Fruit fly (Drosophila melanogaster) whole organism, pupa: ENCODE measurements around the gene Psn.

Source experiments
- CG10348 ChIP-seq: fragments of 200-800 bp; sonication (Bioruptor generic); IDR thresholded peaks from 2 replicates; pipeline ENCODE4 v1.3.6; 2022; ENCODE audit warnings: missing biosample characterization, missing genetic modification characterization
- CG12605 ChIP-seq: fragments of 200-800 bp; sonication (Bioruptor generic); IDR thresholded peaks from 2 replicates; pipeline ENCODE4 v1.3.6; 2022; ENCODE audit warnings: missing biosample characterization, missing genetic modification characterization
- CG13204 ChIP-seq: fragments of 200-800 bp; sonication (Bioruptor generic); optimal IDR thresholded peaks from 2 replicates; lab custom pipeline; 2018; ENCODE audit warnings: missing biosample characterization, mild to moderate bottlenecking, missing genetic modification characterization, moderate library complexity
- CG14655 ChIP-seq: fragments of 200-800 bp; sonication (Bioruptor generic); optimal IDR thresholded peaks from 3 replicates; lab custom pipeline; 2017; ENCODE audit warnings: mild to moderate bottlenecking, missing biosample characterization, missing genetic modification reagents, missing genetic modification characterization
- CG15710 ChIP-seq: fragments of 200-800 bp; sonication (Bioruptor generic); optimal IDR thresholded peaks from 2 replicates; lab custom pipeline; 2018; ENCODE audit warnings: missing biosample characterization, mild to moderate bottlenecking, missing genetic modification characterization, moderate library complexity
- CG17806 ChIP-seq: fragments of 200-800 bp; sonication (Bioruptor generic); optimal IDR thresholded peaks from 2 replicates; lab custom pipeline; 2018; ENCODE audit warnings: missing biosample characterization, mild to moderate bottlenecking, missing genetic modification characterization, moderate library complexity
- CG32121 ChIP-seq: fragments of 200-800 bp; sonication (Bioruptor generic); IDR thresholded peaks from 2 replicates; pipeline ENCODE4 v1.3.6; 2022; ENCODE audit warnings: missing biosample characterization, missing genetic modification characterization
- CG34367 ChIP-seq: fragments of 200-800 bp; sonication (Bioruptor generic); optimal IDR thresholded peaks from 2 replicates; lab custom pipeline; 2018; ENCODE audit warnings: missing biosample characterization, mild to moderate bottlenecking, missing genetic modification characterization
- CG4496 ChIP-seq: fragments of 200-800 bp; sonication (Bioruptor generic); IDR thresholded peaks from 3 replicates; pipeline ENCODE4 v1.3.6; 2022; ENCODE audit warnings: missing biosample characterization, missing genetic modification characterization
- CG8159 ChIP-seq: fragments of 200-800 bp; sonication (Bioruptor generic); optimal IDR thresholded peaks from 3 replicates; lab custom pipeline; 2018; ENCODE audit warnings: missing biosample characterization, mild to moderate bottlenecking, missing genetic modification characterization, moderate library complexity
- CG8301 ChIP-seq: fragments of 200-800 bp; sonication (Bioruptor generic); optimal IDR thresholded peaks from 2 replicates; lab custom pipeline; 2018; ENCODE audit warnings: missing biosample characterization, mild to moderate bottlenecking, missing genetic modification characterization
- CG9948 ChIP-seq: fragments of 200-800 bp; sonication (Bioruptor generic); optimal IDR thresholded peaks from 2 replicates; lab custom pipeline; 2018; ENCODE audit warnings: missing biosample characterization, mild to moderate bottlenecking, missing genetic modification characterization, moderate library complexity
- D1 ChIP-seq: fragments of 200-800 bp; sonication (Bioruptor generic); optimal IDR thresholded peaks from 2 replicates; lab custom pipeline; 2018; ENCODE audit warnings: missing biosample characterization, mild to moderate bottlenecking, missing genetic modification characterization, moderate library complexity
- EcR ChIP-seq: fragments of 200-800 bp; sonication (Bioruptor generic); optimal IDR thresholded peaks from 3 replicates; lab custom pipeline; 2019; ENCODE audit warnings: missing biosample characterization, missing genetic modification characterization, mild to moderate bottlenecking, moderate library complexity, missing genetic modification reagents
- Ets98B ChIP-seq: fragments of 200-800 bp; sonication (Bioruptor generic); IDR thresholded peaks from 2 replicates; pipeline ENCODE4 v1.3.6; 2022; ENCODE audit warnings: missing biosample characterization, missing genetic modification characterization
- Pif1A ChIP-seq: fragments of 200-800 bp; sonication (Bioruptor generic); optimal IDR thresholded peaks from 3 replicates; lab custom pipeline; 2016; ENCODE audit warnings: missing biosample characterization, missing genetic modification characterization
- Pif1B ChIP-seq: fragments of 200-800 bp; sonication (Bioruptor generic); optimal IDR thresholded peaks from 3 replicates; lab custom pipeline; 2016; ENCODE audit warnings: missing biosample characterization, missing genetic modification characterization
- Snoo ChIP-seq: fragments of 200-800 bp; sonication (Bioruptor generic); optimal IDR thresholded peaks from 3 replicates; lab custom pipeline; 2017; ENCODE audit warnings: missing biosample characterization, mild to moderate bottlenecking, missing genetic modification characterization, inconsistent platforms
- fd96Ca ChIP-seq: fragments of 200-800 bp; sonication (Bioruptor generic); IDR thresholded peaks from 3 replicates; pipeline ENCODE4 v1.3.6; 2022; ENCODE audit warnings: missing biosample characterization, missing genetic modification characterization
- gl ChIP-seq: fragments of 200-800 bp; sonication (Bioruptor generic); optimal IDR thresholded peaks from 2 replicates; lab custom pipeline; 2018; ENCODE audit warnings: missing biosample characterization, mild to moderate bottlenecking, missing genetic modification characterization
- rn ChIP-seq: fragments of 200-800 bp; sonication (Bioruptor generic); IDR thresholded peaks from 2 replicates; pipeline ENCODE4 v1.3.6; 2022; ENCODE audit warnings: missing biosample characterization, missing genetic modification characterization

The Psn gene

DNA sequence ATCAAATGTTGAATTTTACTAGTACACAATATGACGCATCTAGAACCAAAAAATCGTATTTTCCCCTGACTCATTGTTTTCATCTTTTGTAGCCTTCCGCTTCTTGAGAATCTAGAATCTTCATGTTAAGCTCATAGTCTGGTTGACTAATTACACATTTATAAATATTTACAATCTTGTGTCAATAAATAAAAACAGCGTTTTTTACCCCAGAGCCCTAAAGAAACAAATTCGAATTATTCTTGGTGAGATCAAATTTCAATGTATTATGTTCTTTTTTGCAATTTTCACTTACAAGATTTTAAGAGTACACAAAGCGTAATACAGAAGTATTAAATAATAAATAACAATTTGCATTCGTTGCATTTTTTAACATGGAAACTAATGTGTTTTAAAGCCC lies 36.2 kb upstream of the Psn start:
- TF ChIP-seq CG32121 (GFP tag; lab: Robert Waterston, UW) = no peak
- no peak for TF ChIP-seq Ets98B
- TF ChIP-seq fd96Ca (GFP tag; lab: Robert Waterston, UW) = no peak

DNA sequence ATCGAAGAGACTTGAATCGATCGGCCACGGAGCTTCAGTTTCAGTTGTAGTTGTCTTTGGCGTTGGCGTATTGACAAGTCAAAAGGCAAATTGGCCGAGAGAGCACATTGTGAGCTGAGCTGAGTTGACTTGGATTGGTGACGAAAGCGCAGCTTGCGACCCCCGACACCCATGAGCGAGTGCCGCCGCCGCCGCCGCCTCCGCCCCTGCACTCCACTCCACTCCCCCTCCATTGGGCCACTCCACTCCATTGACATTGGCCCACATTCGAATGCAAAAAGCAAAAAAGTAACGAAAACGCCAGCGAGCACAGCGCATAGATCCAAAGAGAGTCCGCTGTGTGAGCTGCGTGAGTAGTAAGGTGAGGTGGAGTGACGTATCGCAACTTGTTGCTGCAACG lies 34.5 kb upstream of the Psn start:
- no peak for TF ChIP-seq Snoo (tag; lab: Kevin White, UChicago)
- no peak for TF ChIP-seq gl
- no peak for TF ChIP-seq CG34367 (tag; lab: Kevin White, UChicago)

DNA sequence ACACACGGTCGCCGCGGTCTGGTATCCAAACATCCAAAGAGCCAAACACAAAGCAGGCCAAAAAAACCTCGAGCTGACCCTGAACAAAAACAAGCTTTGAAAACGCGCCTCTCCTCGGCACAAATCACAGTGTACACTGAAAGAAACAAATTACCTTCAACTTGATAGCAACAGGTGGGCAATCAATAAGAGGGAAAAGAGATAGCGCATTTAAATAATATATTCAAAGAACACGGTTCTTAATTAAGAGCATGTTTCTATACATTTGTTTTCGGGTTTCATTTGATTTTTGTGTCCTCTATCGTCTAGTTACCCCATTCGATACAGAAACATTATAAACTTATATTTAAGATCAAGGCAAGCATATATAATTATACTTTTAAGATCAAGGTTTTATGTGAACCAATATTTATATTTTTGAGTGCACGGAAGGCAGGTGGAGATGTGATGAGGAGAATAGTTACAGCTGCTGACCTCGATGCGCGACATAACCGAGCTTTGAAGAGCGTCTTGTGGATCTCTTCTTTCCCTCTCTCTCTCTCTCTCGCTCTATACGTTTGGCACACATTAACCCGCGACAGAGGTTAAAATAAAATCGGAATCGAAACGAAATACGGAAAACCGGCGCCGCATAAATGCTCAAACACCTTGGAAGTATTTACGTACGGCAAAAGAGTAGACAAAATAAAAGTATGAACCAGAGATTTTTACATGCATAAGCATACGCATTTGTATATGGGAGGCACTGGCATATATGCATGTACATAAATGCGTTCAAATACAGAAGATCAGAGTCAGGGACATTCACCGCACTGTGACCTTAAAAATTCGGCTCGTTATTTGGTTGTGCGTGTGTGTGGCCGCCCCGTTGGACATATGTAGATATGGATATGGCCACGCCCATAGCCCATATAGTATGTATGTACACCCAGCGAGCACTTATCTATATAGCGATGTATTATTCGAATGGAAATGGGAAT lies 33.7 kb upstream of the Psn start:
- TF ChIP-seq CG8159 (tag; lab: Kevin White, UChicago) (peak; percentile 80), CG32121 (GFP tag; lab: Robert Waterston, UW) (peak; percentile 70), CG9948 (tag; lab: Kevin White, UChicago) (peak; percentile 78), CG15710 (peak; percentile 65), Snoo (tag; lab: Kevin White, UChicago) (peak; percentile 65), CG17806 (tag; lab: Kevin White, UChicago) (peak; percentile 75), rn (GFP tag; lab: Robert Waterston, UW) (no peak), fd96Ca (GFP tag; lab: Robert Waterston, UW) (peak; percentile 65), CG12605 (GFP tag; lab: Robert Waterston, UW) (peak; percentile 35; the same call in 1 of the 2 replicates), D1 (peak; percentile 16), gl (peak; percentile 22), EcR (GFP tag; lab: Kevin White, UChicago) (no peak), CG8301 (tag; lab: Kevin White, UChicago) (peak; percentile 87), CG13204 (GFP tag; lab: Kevin White, UChicago) (peak; percentile 19), Pif1B (GFP tag; lab: Kevin White, UChicago) (peak; percentile 84), CG34367 (tag; lab: Kevin White, UChicago) (peak; percentile 62), CG14655 (GFP tag; lab: Kevin White, UChicago) (no peak), Ets98B (peak; percentile 53), Pif1A (GFP tag; lab: Kevin White, UChicago) (peak; percentile 85), CG10348 (GFP tag; lab: Robert Waterston, UW) (peak; percentile 29; the same call in 1 of the 2 replicates), CG4496 (GFP tag; lab: Robert Waterston, UW) (peak; percentile 62; the same call in 2 of the 3 replicates)

DNA sequence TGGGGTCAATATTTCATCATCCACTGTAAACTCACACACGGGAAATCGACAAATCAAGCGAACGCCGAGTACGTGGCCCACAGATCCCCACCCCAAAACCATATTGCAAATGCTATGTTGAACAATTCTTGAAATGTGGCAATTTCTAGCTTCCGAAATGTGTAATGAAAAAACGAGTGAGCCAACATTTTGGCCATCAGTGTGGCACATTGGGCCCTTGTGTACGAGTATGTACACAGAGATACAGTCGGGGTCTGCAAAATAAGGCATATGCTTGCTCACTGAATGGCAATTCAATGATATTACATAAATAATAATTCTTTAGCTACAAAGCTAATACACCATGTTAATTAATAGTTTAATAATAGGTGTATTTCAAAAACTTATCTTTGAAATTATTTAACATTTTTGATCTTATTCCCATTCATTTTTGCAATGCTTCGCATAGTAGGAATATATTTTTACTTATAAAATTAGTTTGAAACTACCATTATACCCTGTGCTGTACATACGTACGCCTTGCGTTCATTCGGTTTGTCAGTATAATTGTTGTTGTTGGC lies 32.6 kb upstream of the Psn start:
- TF ChIP-seq CG12605 (GFP tag; lab: Robert Waterston, UW) (peak; percentile 82), rn (GFP tag; lab: Robert Waterston, UW) (peak; percentile 65; the same call in 1 of the 2 replicates), CG32121 (GFP tag; lab: Robert Waterston, UW) (peak; percentile 90), CG13204 (GFP tag; lab: Kevin White, UChicago) (peak; percentile 74), EcR (GFP tag; lab: Kevin White, UChicago) (peak; percentile 29), CG34367 (tag; lab: Kevin White, UChicago) (peak; percentile 84), CG10348 (GFP tag; lab: Robert Waterston, UW) (peak; percentile 74; the same call in 1 of the 2 replicates), Ets98B (peak; percentile 78), CG8159 (tag; lab: Kevin White, UChicago) (peak; percentile 92), Snoo (tag; lab: Kevin White, UChicago) (peak; percentile 86), fd96Ca (GFP tag; lab: Robert Waterston, UW) (peak; percentile 84), CG15710 (peak; percentile 91), CG8301 (tag; lab: Kevin White, UChicago) (peak; percentile 94), CG9948 (tag; lab: Kevin White, UChicago) (peak; percentile 92), Pif1B (GFP tag; lab: Kevin White, UChicago) (peak; percentile 88), CG17806 (tag; lab: Kevin White, UChicago) (peak; percentile 92), Pif1A (GFP tag; lab: Kevin White, UChicago) (peak; percentile 89), D1 (peak; percentile 81), CG14655 (GFP tag; lab: Kevin White, UChicago) (peak; percentile 95), gl (peak; percentile 58), CG4496 (GFP tag; lab: Robert Waterston, UW) (peak; percentile 91)

DNA sequence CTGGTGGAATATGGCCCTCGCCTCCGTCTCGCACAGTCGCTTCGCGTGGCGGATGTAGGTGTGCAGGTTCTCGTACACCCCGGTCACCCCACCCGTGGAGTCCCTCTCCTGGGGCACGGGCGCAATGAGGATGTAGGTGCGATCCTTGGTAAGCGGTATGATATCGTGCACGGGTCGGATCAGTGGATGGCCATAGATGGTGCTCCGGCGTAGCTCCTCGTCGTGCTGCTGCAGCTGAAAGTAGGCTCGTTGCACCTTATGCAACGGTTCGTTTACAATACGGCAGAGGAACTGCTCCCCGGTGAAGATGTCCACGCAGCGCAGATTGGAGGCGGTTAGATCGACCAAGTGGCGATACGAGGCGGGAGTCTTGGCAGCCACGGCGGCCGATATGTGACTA lies 31.8 kb upstream of the Psn start:
- no peak for TF ChIP-seq CG8301 (tag; lab: Kevin White, UChicago)
- 0 out of 3 replicates have a peak, but pooled peaks have one; percentile 13 for TF ChIP-seq CG4496 (GFP tag; lab: Robert Waterston, UW)
